Fruit fly (Drosophila melanogaster): ENCODE data around the gene CG33688.

DNA sequence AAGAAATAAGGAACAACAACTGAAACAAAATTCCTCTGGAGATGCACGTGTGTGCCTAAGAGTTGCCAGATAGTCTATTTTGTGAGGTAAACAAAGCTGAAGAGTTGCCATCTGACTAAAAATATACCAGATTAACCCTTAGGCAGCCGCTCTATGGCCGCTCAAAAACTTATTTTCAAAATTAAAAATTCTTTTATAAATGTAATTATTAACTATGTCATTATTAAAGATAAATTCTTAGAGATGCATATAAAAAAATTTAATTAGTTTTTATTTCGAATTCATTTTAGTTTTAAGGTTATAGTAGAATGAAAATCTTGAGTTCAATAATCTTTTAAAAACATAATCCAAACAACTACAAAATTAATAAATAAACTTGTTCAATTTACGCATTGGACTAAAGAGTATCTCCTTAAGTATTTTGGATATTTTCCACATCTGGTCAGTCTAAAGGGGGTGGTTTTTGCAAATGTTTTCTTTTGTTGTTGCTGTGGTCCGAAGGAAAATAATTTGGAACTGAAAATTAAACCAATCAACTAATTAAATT is 29.7 kb downstream of the CG33688 start, which contains the start of gene Tmx3:
- TF ChIP-seq HHEX (GFP tag; optimal IDR thresholded peaks at IDR 0.05) (peak; percentile 77), en (GFP tag; optimal IDR thresholded peaks at IDR 0.05) (no peak), nom (GFP tag; optimal IDR thresholded peaks at IDR 0.05) (peak; percentile 51), CG7786 (GFP tag; optimal IDR thresholded peaks at IDR 0.05) (peak; percentile 38), CG17186 (GFP tag; optimal IDR thresholded peaks at IDR 0.05) (peak; percentile 11), ewg (GFP tag; optimal IDR thresholded peaks at IDR 0.05) (peak; percentile 70), CG12219 (GFP tag; optimal IDR thresholded peaks at IDR 0.05) (no peak), nerfin-1 (tag; optimal IDR thresholded peaks at IDR 0.05) (peak; percentile 95)

All from whole organism, embryonic.